Fruit fly (Drosophila melanogaster) whole organism, embryonic: ENCODE results near the gene CG6216.
A peak's percentile ranks its signal among the peaks of the same experiment; 100 is the strongest.

ENCODE experiments used
- Ada2b ChIP-seq: fragments of 200-800 bp; sonication (Bioruptor generic); IDR thresholded peaks from 2 replicates; pipeline ENCODE4 v1.3.6; 2022; ENCODE audit warnings: missing biosample characterization, missing genetic modification characterization
- CG11247 ChIP-seq: fragments of 200-800 bp; sonication (Bioruptor generic); IDR thresholded peaks from 2 replicates; pipeline ENCODE4 v1.3.6; 2022; ENCODE audit warnings: missing biosample characterization, missing genetic modification characterization
- CG11723 ChIP-seq: fragments of 200-800 bp; sonication (Bioruptor generic); optimal IDR thresholded peaks from 2 replicates; lab custom pipeline; 2017; ENCODE audit warnings: missing biosample characterization, mild to moderate bottlenecking, missing genetic modification characterization
- CG12659 ChIP-seq: fragments of 200-800 bp; sonication (Bioruptor generic); optimal IDR thresholded peaks from 3 replicates; lab custom pipeline; 2017; ENCODE audit warnings: mild to moderate bottlenecking, missing biosample characterization, missing genetic modification reagents, missing genetic modification characterization
- CG14014 ChIP-seq: fragments of 200-800 bp; sonication (Bioruptor generic); IDR thresholded peaks from 2 replicates; pipeline ENCODE4 v1.3.6; 2022; ENCODE audit warnings: missing biosample characterization, missing genetic modification characterization
- CG14441 ChIP-seq: fragments of 200-800 bp; sonication (Bioruptor generic); IDR thresholded peaks from 2 replicates; pipeline ENCODE4 v1.3.6; 2022; ENCODE audit warnings: missing biosample characterization, missing genetic modification characterization
- CG14667 ChIP-seq: fragments of 200-800 bp; sonication (Bioruptor generic); IDR thresholded peaks from 2 replicates; pipeline ENCODE4 v1.3.6; 2022; ENCODE audit warnings: missing biosample characterization, missing genetic modification characterization
- CG15269 ChIP-seq: fragments of 200-800 bp; sonication (Bioruptor generic); optimal IDR thresholded peaks from 2 replicates; lab custom pipeline; 2018; ENCODE audit warnings: missing biosample characterization, mild to moderate bottlenecking, missing genetic modification characterization, moderate library complexity
- CG15514 ChIP-seq: fragments of 200-800 bp; sonication (Bioruptor generic); optimal IDR thresholded peaks from 3 replicates; lab custom pipeline; 2017; ENCODE audit warnings: missing biosample characterization, missing genetic modification characterization, mild to moderate bottlenecking, moderate library complexity, missing genetic modification reagents
- CG16815 ChIP-seq: fragments of 200-800 bp; sonication (Bioruptor generic); optimal IDR thresholded peaks from 3 replicates; lab custom pipeline; 2017; ENCODE audit warnings: missing biosample characterization, mild to moderate bottlenecking, missing genetic modification characterization
- CG17361 ChIP-seq: fragments of 200-800 bp; sonication (Bioruptor generic); IDR thresholded peaks from 3 replicates; pipeline ENCODE4 v1.3.6; 2022; ENCODE audit warnings: missing biosample characterization, missing genetic modification characterization
- CG17385 ChIP-seq: fragments of 200-800 bp; sonication (Bioruptor generic); optimal IDR thresholded peaks from 3 replicates; lab custom pipeline; 2018; ENCODE audit warnings: missing biosample characterization, mild to moderate bottlenecking, missing genetic modification characterization
- CG18619 ChIP-seq: fragments of 200-800 bp; sonication (Bioruptor generic); optimal IDR thresholded peaks from 3 replicates; lab custom pipeline; 2017; ENCODE audit warnings: missing biosample characterization, mild to moderate bottlenecking, missing genetic modification characterization
- CG2712 ChIP-seq: fragments of 200-800 bp; optimal IDR thresholded peaks from 3 replicates; lab custom pipeline; 2019; ENCODE audit warnings: missing biosample characterization, mild to moderate bottlenecking, missing genetic modification characterization, moderate library complexity
- CG2889 ChIP-seq: fragments of 200-800 bp; sonication (Bioruptor generic); IDR thresholded peaks from 3 replicates; pipeline ENCODE4 v1.3.6; 2022; ENCODE audit warnings: missing biosample characterization, missing genetic modification characterization
- CG31224 ChIP-seq: fragments of 200-800 bp; sonication (Bioruptor generic); IDR thresholded peaks from 2 replicates; pipeline ENCODE4 v1.3.6; 2022; ENCODE audit warnings: missing biosample characterization, missing genetic modification characterization
- CG32532 ChIP-seq: fragments of 200-800 bp; sonication (Bioruptor generic); IDR thresholded peaks from 2 replicates; pipeline ENCODE4 v1.3.6; 2022; ENCODE audit warnings: missing biosample characterization, missing genetic modification characterization
- CG3281 ChIP-seq: fragments of 200-800 bp; sonication (Bioruptor generic); optimal IDR thresholded peaks from 3 replicates; lab custom pipeline; 2017; ENCODE audit warnings: missing biosample characterization, mild to moderate bottlenecking, missing genetic modification characterization
- CG43689 ChIP-seq: fragments of 200-800 bp; sonication (Bioruptor generic); IDR thresholded peaks from 2 replicates; pipeline ENCODE4 v1.3.6; 2022; ENCODE audit warnings: missing biosample characterization, missing genetic modification characterization
- CG4707 ChIP-seq: fragments of 200-800 bp; sonication (Bioruptor generic); optimal IDR thresholded peaks from 2 replicates; lab custom pipeline; 2018; ENCODE audit warnings: missing biosample characterization, mild to moderate bottlenecking, missing genetic modification characterization, moderate library complexity
- CG4730 ChIP-seq: fragments of 200-800 bp; sonication (Bioruptor generic); IDR thresholded peaks from 2 replicates; pipeline ENCODE4 v1.3.6; 2022; ENCODE audit warnings: missing biosample characterization, missing genetic modification characterization
- CG4820 ChIP-seq: fragments of 200-800 bp; sonication (Bioruptor generic); optimal IDR thresholded peaks from 3 replicates; lab custom pipeline; 2016; ENCODE audit warnings: missing biosample characterization, missing genetic modification characterization
- CG6654 ChIP-seq: fragments of 200-800 bp; sonication (Bioruptor generic); optimal IDR thresholded peaks from 2 replicates; lab custom pipeline; 2017; ENCODE audit warnings: missing biosample characterization, mild to moderate bottlenecking, missing genetic modification characterization
- CG7372 ChIP-seq: fragments of 200-800 bp; sonication (Bioruptor generic); IDR thresholded peaks from 2 replicates; pipeline ENCODE4 v1.3.6; 2022; ENCODE audit warnings: missing biosample characterization, missing genetic modification characterization
- CG7745 ChIP-seq: fragments of 200-800 bp; sonication (Bioruptor generic); optimal IDR thresholded peaks from 2 replicates; lab custom pipeline; 2018; ENCODE audit warnings: missing biosample characterization, mild to moderate bottlenecking, missing genetic modification characterization, moderate library complexity
- CG9215 ChIP-seq: fragments of 200-800 bp; sonication (Bioruptor generic); IDR thresholded peaks from 2 replicates; pipeline ENCODE4 v1.3.6; 2022; ENCODE audit warnings: missing biosample characterization, missing genetic modification characterization
- CHES-1-like ChIP-seq: fragments of 200-800 bp; sonication (Bioruptor generic); optimal IDR thresholded peaks from 2 replicates; lab custom pipeline; 2016; ENCODE audit warnings: missing biosample characterization, missing genetic modification characterization
- Dref ChIP-seq: fragments of 200-800 bp; sonication (Bioruptor generic); IDR thresholded peaks from 2 replicates; pipeline ENCODE4 v1.3.6; 2022; ENCODE audit warnings: missing biosample characterization, missing genetic modification characterization
- Fer1 ChIP-seq: fragments of 200-800 bp; sonication (Bioruptor generic); optimal IDR thresholded peaks from 2 replicates; lab custom pipeline; 2017; ENCODE audit warnings: missing biosample characterization, mild to moderate bottlenecking, missing genetic modification characterization
- Hr78 ChIP-seq, 2 experiments: fragments of 200-800 bp in 1 of 2; fragments of >200 bp in 1 of 2; sonication (Bioruptor generic) in 1 of 2; optimal IDR thresholded peaks; 2 replicates each; lab custom pipeline; 2017 to 2019; ENCODE audit warnings: missing biosample characterization in 2 of 2, missing genetic modification characterization in 2 of 2, mild to moderate bottlenecking in 1 of 2, moderate library complexity in 1 of 2
- Kr ChIP-seq: fragments of 200-800 bp; sonication (Bioruptor generic); optimal IDR thresholded peaks from 2 replicates; lab custom pipeline; 2017; ENCODE audit warnings: missing biosample characterization, mild to moderate bottlenecking, missing genetic modification characterization
- PHDP ChIP-seq: fragments of 200-800 bp; sonication (Bioruptor generic); optimal IDR thresholded peaks from 3 replicates; lab custom pipeline; 2018; ENCODE audit warnings: missing biosample characterization, mild to moderate bottlenecking, missing genetic modification characterization, moderate library complexity
- Poxn ChIP-seq: fragments of 200-800 bp; sonication (Bioruptor generic); IDR thresholded peaks from 2 replicates; pipeline ENCODE4 v1.3.6; 2022; ENCODE audit warnings: missing biosample characterization, missing genetic modification characterization
- Sox102F ChIP-seq: fragments of 200-800 bp; sonication (Bioruptor generic); optimal IDR thresholded peaks from 2 replicates; lab custom pipeline; 2018; ENCODE audit warnings: missing biosample characterization, mild to moderate bottlenecking, missing genetic modification characterization, moderate library complexity
- Sry-δ ChIP-seq: fragments of 200-800 bp; sonication (Bioruptor generic); optimal IDR thresholded peaks from 2 replicates; lab custom pipeline; 2016; ENCODE audit warnings: missing biosample characterization, missing genetic modification characterization
- cg ChIP-seq: fragments of 200-800 bp; sonication (Bioruptor generic); optimal IDR thresholded peaks from 3 replicates; lab custom pipeline; 2019; ENCODE audit warnings: missing biosample characterization, mild to moderate bottlenecking, missing genetic modification characterization, moderate library complexity
- chinmo ChIP-seq: fragments of 200-800 bp; sonication (Bioruptor generic); IDR thresholded peaks from 4 replicates; pipeline ENCODE4 v1.3.6; 2022; ENCODE audit warnings: missing biosample characterization, missing genetic modification characterization; ENCODE audit not compliant: partially characterized antibody
- crol ChIP-seq: fragments of 200-800 bp; sonication (Bioruptor generic); IDR thresholded peaks from 2 replicates; pipeline ENCODE4 v1.3.6; 2022; ENCODE audit warnings: missing biosample characterization, missing genetic modification characterization
- dm ChIP-seq: fragments of 200-800 bp; sonication (Bioruptor generic); optimal IDR thresholded peaks from 3 replicates; lab custom pipeline; 2016; ENCODE audit warnings: missing biosample characterization, missing genetic modification characterization
- exex ChIP-seq: fragments of 200-800 bp; sonication (Bioruptor generic); optimal IDR thresholded peaks from 4 replicates; lab custom pipeline; 2018; ENCODE audit warnings: missing biosample characterization, mild to moderate bottlenecking, missing genetic modification characterization, moderate library complexity
- gsb ChIP-seq: fragments of 200-800 bp; sonication (Bioruptor generic); IDR thresholded peaks from 2 replicates; pipeline ENCODE4 v1.3.6; 2022; ENCODE audit warnings: missing biosample characterization, missing genetic modification characterization
- h ChIP-seq: fragments of >200 bp; optimal IDR thresholded peaks from 2 replicates; lab custom pipeline; 2017
- kay ChIP-seq: fragments of 200-800 bp; sonication (Bioruptor generic); optimal IDR thresholded peaks from 2 replicates; lab custom pipeline; 2016; ENCODE audit warnings: missing biosample characterization, missing genetic modification characterization
- lov ChIP-seq, 2 experiments: fragments of 200-800 bp in 1 of 2; fragments of >200 bp in 1 of 2; sonication (Bioruptor generic) in 1 of 2; IDR thresholded peaks in 1 of 2; optimal IDR thresholded peaks in 1 of 2; 2 replicates in 1 of 2; 3 replicates in 1 of 2; pipeline versions ENCODE4 v1.3.6 to Lab custom; 2017 to 2022; ENCODE audit warnings: missing biosample characterization in 1 of 2, missing genetic modification characterization in 1 of 2
- nerfin-1 ChIP-seq: fragments of 200-800 bp; sonication (Bioruptor generic); optimal IDR thresholded peaks from 3 replicates; lab custom pipeline; 2019; ENCODE audit warnings: missing biosample characterization, mild to moderate bottlenecking, missing genetic modification characterization, moderate library complexity
- odd ChIP-seq: fragments of 200-800 bp; sonication (Bioruptor generic); optimal IDR thresholded peaks from 2 replicates; lab custom pipeline; 2017; ENCODE audit warnings: missing biosample characterization, mild to moderate bottlenecking, missing genetic modification characterization
- org-1 ChIP-seq: fragments of 200-800 bp; sonication (Bioruptor generic); optimal IDR thresholded peaks from 2 replicates; lab custom pipeline; 2017; ENCODE audit warnings: missing biosample characterization, missing genetic modification characterization
- phol ChIP-seq: fragments of 200-800 bp; sonication (Bioruptor generic); optimal IDR thresholded peaks from 3 replicates; lab custom pipeline; 2018; ENCODE audit warnings: missing biosample characterization, mild to moderate bottlenecking, missing genetic modification characterization, moderate library complexity
- prd ChIP-seq, 3 experiments: fragments of >200 bp in 2 of 3; fragments of 200-800 bp in 1 of 3; sonication (Bioruptor generic) in 1 of 3; optimal IDR thresholded peaks in 2 of 3; IDR thresholded peaks in 1 of 3; 2 replicates in 2 of 3; 3 replicates in 1 of 3; pipeline versions ENCODE4 v1.3.6 to Lab custom; 2017 to 2022; ENCODE audit warnings: missing biosample characterization in 1 of 3, missing genetic modification characterization in 1 of 3
- salm ChIP-seq: fragments of 200-800 bp; sonication (Bioruptor generic); optimal IDR thresholded peaks from 2 replicates; lab custom pipeline; 2018; ENCODE audit warnings: missing biosample characterization, mild to moderate bottlenecking, missing genetic modification characterization
- shn ChIP-seq: fragments of 200-800 bp; sonication (Bioruptor generic); optimal IDR thresholded peaks from 3 replicates; lab custom pipeline; 2016; ENCODE audit warnings: missing biosample characterization, missing genetic modification characterization

The CG6216 gene

dm6 chr3L:11155380-11155779, 4.8 kb upstream of the CG6216 start:
- no peak for TF ChIP-seq CHES-1-like
- no peak for TF ChIP-seq CG4707 (GFP tag; lab: Kevin White, UChicago)
- TF ChIP-seq CG6654 (GFP tag; lab: Kevin White, UChicago): no peak
- no peak for TF ChIP-seq Kr (GFP tag; lab: Kevin White, UChicago)
- TF ChIP-seq Sox102F (GFP tag; lab: Kevin White, UChicago): peak; percentile 44
- TF ChIP-seq CG4820 (GFP tag; lab: Kevin White, UChicago): no peak
- TF ChIP-seq CG2889 (GFP tag; lab: Robert Waterston, UW): no peak
- TF ChIP-seq CG43689: no peak
- TF ChIP-seq chinmo: no peak
- no peak for TF ChIP-seq CG18619 (GFP tag; lab: Kevin White, UChicago)
- peak; percentile 25; the same call in 1 of the 2 replicates for TF ChIP-seq CG32532
- TF ChIP-seq Fer1 (GFP tag; lab: Kevin White, UChicago): no peak
- no peak for TF ChIP-seq CG11247 (GFP tag; lab: Robert Waterston, UW)
- no peak for TF ChIP-seq h (lab: Kevin White, UChicago)
- no peak for TF ChIP-seq CG4730 (GFP tag; lab: Robert Waterston, UW)
- TF ChIP-seq Dref (GFP tag; lab: Robert Waterston, UW): no peak
- TF ChIP-seq PHDP: no peak
- TF ChIP-seq exex (tag; lab: Kevin White, UChicago): no peak
- no peak for TF ChIP-seq crol (GFP tag; lab: Robert Waterston, UW)
- TF ChIP-seq CG31224 (GFP tag; lab: Robert Waterston, UW): no peak
- TF ChIP-seq gsb (GFP tag; lab: Robert Waterston, UW): no peak
- peak; percentile 18 for TF ChIP-seq CG15269 (tag; lab: Kevin White, UChicago)
- TF ChIP-seq Hr78 (GFP tag; optimal IDR thresholded peaks at IDR 0.05; lab: Kevin White, UChicago): no peak
- TF ChIP-seq CG12659 (GFP tag; lab: Kevin White, UChicago): no peak
- no peak for TF ChIP-seq salm (tag; lab: Kevin White, UChicago)
- no peak for TF ChIP-seq shn (GFP tag; lab: Kevin White, UChicago)
- no peak for TF ChIP-seq phol (tag; lab: Kevin White, UChicago)
- no peak for TF ChIP-seq CG11723 (GFP tag; lab: Kevin White, UChicago)
- TF ChIP-seq CG15514 (GFP tag; lab: Kevin White, UChicago): no peak
- no peak for TF ChIP-seq org-1
- no peak for TF ChIP-seq cg
- no peak for TF ChIP-seq Sry-δ (GFP tag; lab: Kevin White, UChicago)
- no peak for TF ChIP-seq kay
- TF ChIP-seq dm (GFP tag; lab: Kevin White, UChicago): no peak
- TF ChIP-seq CG7372 (GFP tag; lab: Robert Waterston, UW): no peak
- no peak for TF ChIP-seq CG14441 (GFP tag; lab: Robert Waterston, UW)
- no peak for TF ChIP-seq CG2712 (tag; lab: Kevin White, UChicago)
- TF ChIP-seq nerfin-1 (tag; lab: Kevin White, UChicago): no peak
- TF ChIP-seq CG16815: no peak
- TF ChIP-seq prd (optimal IDR thresholded peaks at IDR 0.05; lab: Kevin White, UChicago): no peak
- TF ChIP-seq prd (GFP tag; IDR thresholded peaks at IDR 0.05; lab: Robert Waterston, UW): peak; percentile 29; the same call in 1 of the 3 replicates
- TF ChIP-seq CG14014 (GFP tag; lab: Robert Waterston, UW): peak; percentile 14; the same call in 1 of the 2 replicates
- TF ChIP-seq CG14667 (GFP tag; lab: Robert Waterston, UW): 0 out of 2 replicates have a peak, but pooled peaks have one; percentile 22
- no peak for TF ChIP-seq CG7745 (tag; lab: Kevin White, UChicago)
- TF ChIP-seq CG9215 (GFP tag; lab: Robert Waterston, UW): no peak
- no peak for TF ChIP-seq lov (optimal IDR thresholded peaks at IDR 0.05; lab: Kevin White, UChicago)
- TF ChIP-seq lov (GFP tag; IDR thresholded peaks at IDR 0.05; lab: Robert Waterston, UW): no peak
- no peak for TF ChIP-seq odd (GFP tag; lab: Kevin White, UChicago)
- no peak for TF ChIP-seq Poxn (GFP tag; lab: Robert Waterston, UW)
- TF ChIP-seq Ada2b (GFP tag; lab: Robert Waterston, UW): no peak
- no peak for TF ChIP-seq CG3281 (GFP tag; lab: Kevin White, UChicago)
- no peak for TF ChIP-seq CG17385 (GFP tag; lab: Kevin White, UChicago)
- no peak for TF ChIP-seq CG17361 (GFP tag; lab: Robert Waterston, UW)
